Fruit fly (Drosophila melanogaster): ENCODE data around the gene Wdr37.

- TF ChIP-seq MTF-1 (GFP tag; optimal IDR thresholded peaks at IDR 0.05; ENCODE audit: borderline replicate concordance) (no peak), ash1 (GFP tag; optimal IDR thresholded peaks at IDR 0.05) (no peak), CG17385 (GFP tag; optimal IDR thresholded peaks at IDR 0.05) (no peak), CG8765 (GFP tag; IDR thresholded peaks at IDR 0.05) (no peak), tgo (GFP tag; IDR thresholded peaks at IDR 0.05) (no peak), bigmax (GFP tag; optimal IDR thresholded peaks at IDR 0.05) (no peak), CG9817 (tag; optimal IDR thresholded peaks at IDR 0.05) (no peak)
Observed at dm6 chr3R:18443232-18443631, 40.7 kb upstream of the Wdr37 start.
